Fruit fly (Drosophila melanogaster): ENCODE data around the gene CG31709.

- TF ChIP-seq CG13775 (GFP tag; optimal IDR thresholded peaks at IDR 0.05): no peak
- no peak for TF ChIP-seq BEAF-32 (GFP tag; optimal IDR thresholded peaks at IDR 0.05)
- no peak for TF ChIP-seq Meics (GFP tag; optimal IDR thresholded peaks at IDR 0.05)
- no peak for TF ChIP-seq lmd (GFP tag; IDR thresholded peaks at IDR 0.05)
- no peak for TF ChIP-seq wek (GFP tag; optimal IDR thresholded peaks at IDR 0.05)
Observed at dm6 chr2L:9614674-9615258, 35.3 kb upstream of the CG31709 start.

Data from whole organism, embryonic.